Fruit fly (Drosophila melanogaster) whole organism, embryonic: ENCODE measurements around the gene CG8097.

Experiments
- B-H2 ChIP-seq: fragments of 200-800 bp; sonication (Bioruptor generic); optimal IDR thresholded peaks from 2 replicates; lab custom pipeline; 2018; ENCODE audit warnings: missing biosample characterization, mild to moderate bottlenecking, missing genetic modification characterization
- CG10267 ChIP-seq: fragments of 200-800 bp; sonication (Bioruptor generic); optimal IDR thresholded peaks from 2 replicates; lab custom pipeline; 2018; ENCODE audit warnings: missing biosample characterization, mild to moderate bottlenecking, missing genetic modification characterization, moderate library complexity
- CG10431 ChIP-seq: fragments of 200-800 bp; sonication (Bioruptor generic); optimal IDR thresholded peaks from 3 replicates; lab custom pipeline; 2018; ENCODE audit warnings: missing biosample characterization, mild to moderate bottlenecking, missing genetic modification characterization
- CG11398 ChIP-seq: fragments of 200-800 bp; sonication (Bioruptor generic); optimal IDR thresholded peaks from 2 replicates; lab custom pipeline; 2016; ENCODE audit warnings: missing biosample characterization, missing genetic modification characterization
- CG11696 ChIP-seq: fragments of 200-800 bp; sonication (Bioruptor generic); IDR thresholded peaks from 2 replicates; pipeline ENCODE4 v1.3.6; 2022; ENCODE audit warnings: missing biosample characterization, missing genetic modification characterization
- CG11723 ChIP-seq: fragments of 200-800 bp; sonication (Bioruptor generic); optimal IDR thresholded peaks from 2 replicates; lab custom pipeline; 2017; ENCODE audit warnings: missing biosample characterization, mild to moderate bottlenecking, missing genetic modification characterization
- CG13123 ChIP-seq: fragments of 200-800 bp; sonication (Bioruptor generic); optimal IDR thresholded peaks from 2 replicates; lab custom pipeline; 2016; ENCODE audit warnings: missing biosample characterization, missing genetic modification characterization
- CG13775 ChIP-seq: fragments of 200-800 bp; sonication (Bioruptor generic); optimal IDR thresholded peaks from 3 replicates; lab custom pipeline; 2017; ENCODE audit warnings: missing biosample characterization, mild to moderate bottlenecking, missing genetic modification characterization
- CG15479 ChIP-seq: fragments of 200-800 bp; sonication (Bioruptor generic); optimal IDR thresholded peaks from 3 replicates; lab custom pipeline; 2019; ENCODE audit warnings: missing biosample characterization, mild to moderate bottlenecking, missing genetic modification characterization, moderate library complexity
- CG1602 ChIP-seq: fragments of 200-800 bp; sonication (Bioruptor generic); optimal IDR thresholded peaks from 3 replicates; lab custom pipeline; 2016; ENCODE audit warnings: missing biosample characterization, missing genetic modification characterization
- CG17186 ChIP-seq: fragments of 200-800 bp; sonication (Bioruptor generic); optimal IDR thresholded peaks from 3 replicates; lab custom pipeline; 2017; ENCODE audit warnings: missing biosample characterization, missing genetic modification reagents, missing genetic modification characterization
- CG1792 ChIP-seq: fragments of 200-800 bp; sonication (Bioruptor generic); optimal IDR thresholded peaks from 2 replicates; lab custom pipeline; 2016; ENCODE audit warnings: missing biosample characterization, missing genetic modification characterization
- CG32532 ChIP-seq: fragments of 200-800 bp; sonication (Bioruptor generic); IDR thresholded peaks from 2 replicates; pipeline ENCODE4 v1.3.6; 2022; ENCODE audit warnings: missing biosample characterization, missing genetic modification characterization
- CG32772 ChIP-seq: fragments of 200-800 bp; sonication (Bioruptor generic); IDR thresholded peaks from 2 replicates; pipeline ENCODE4 v1.3.6; 2022; ENCODE audit warnings: missing biosample characterization, missing genetic modification characterization
- CG33213 ChIP-seq: fragments of 200-800 bp; sonication (Bioruptor generic); optimal IDR thresholded peaks from 3 replicates; lab custom pipeline; 2016; ENCODE audit warnings: missing biosample characterization, missing genetic modification characterization
- CG3847 ChIP-seq: fragments of 200-800 bp; sonication (Bioruptor generic); IDR thresholded peaks from 2 replicates; pipeline ENCODE4 v1.3.6; 2022; ENCODE audit warnings: missing biosample characterization, missing genetic modification characterization
- CG4424 ChIP-seq: fragments of 200-800 bp; sonication (Bioruptor generic); optimal IDR thresholded peaks from 3 replicates; lab custom pipeline; 2016; ENCODE audit warnings: missing biosample characterization, missing genetic modification characterization
- CG4730 ChIP-seq: fragments of 200-800 bp; sonication (Bioruptor generic); IDR thresholded peaks from 2 replicates; pipeline ENCODE4 v1.3.6; 2022; ENCODE audit warnings: missing biosample characterization, missing genetic modification characterization
- CG7372 ChIP-seq: fragments of 200-800 bp; sonication (Bioruptor generic); IDR thresholded peaks from 2 replicates; pipeline ENCODE4 v1.3.6; 2022; ENCODE audit warnings: missing biosample characterization, missing genetic modification characterization
- CG7839 ChIP-seq: fragments of 200-800 bp; sonication (Bioruptor generic); optimal IDR thresholded peaks from 3 replicates; lab custom pipeline; 2018; ENCODE audit warnings: missing biosample characterization, mild to moderate bottlenecking, missing genetic modification characterization, moderate library complexity
- CG8089 ChIP-seq: fragments of 200-800 bp; sonication (Bioruptor generic); optimal IDR thresholded peaks from 3 replicates; lab custom pipeline; 2016; ENCODE audit warnings: missing biosample characterization, missing genetic modification characterization
- CG8281 ChIP-seq: fragments of 200-800 bp; sonication (Bioruptor generic); optimal IDR thresholded peaks from 2 replicates; lab custom pipeline; 2018; ENCODE audit warnings: missing biosample characterization, mild to moderate bottlenecking, missing genetic modification characterization, moderate library complexity
- Doc3 ChIP-seq: fragments of 200-800 bp; sonication (Bioruptor generic); IDR thresholded peaks from 3 replicates; pipeline ENCODE4 v1.3.6; 2022; ENCODE audit warnings: missing biosample characterization, missing genetic modification characterization; ENCODE audit not compliant: partially characterized antibody
- Ets97D ChIP-seq: fragments of 200-800 bp; sonication (Bioruptor generic); optimal IDR thresholded peaks from 3 replicates; lab custom pipeline; 2016; ENCODE audit warnings: missing biosample characterization, missing genetic modification characterization
- Fer3 ChIP-seq: fragments of 200-800 bp; sonication (Bioruptor generic); optimal IDR thresholded peaks from 2 replicates; lab custom pipeline; 2018; ENCODE audit warnings: missing biosample characterization, mild to moderate bottlenecking, missing genetic modification characterization, moderate library complexity
- Hr3 ChIP-seq: fragments of 200-800 bp; sonication (Bioruptor generic); optimal IDR thresholded peaks from 3 replicates; lab custom pipeline; 2016; ENCODE audit warnings: missing biosample characterization, missing genetic modification characterization
- Jarid2 ChIP-seq: fragments of 200-800 bp; sonication (Bioruptor generic); optimal IDR thresholded peaks from 3 replicates; lab custom pipeline; 2017; ENCODE audit warnings: mild to moderate bottlenecking, missing biosample characterization, missing genetic modification reagents, missing genetic modification characterization
- NC2α ChIP-seq: fragments of 200-800 bp; sonication (Bioruptor generic); optimal IDR thresholded peaks from 2 replicates; lab custom pipeline; 2016; ENCODE audit warnings: missing biosample characterization, missing genetic modification characterization
- NK7.1 ChIP-seq: fragments of 200-800 bp; sonication (Bioruptor generic); optimal IDR thresholded peaks from 3 replicates; lab custom pipeline; 2016; ENCODE audit warnings: missing biosample characterization, missing genetic modification characterization
- Pdp1 ChIP-seq, 2 experiments: fragments of 200-800 bp; sonication (Bioruptor generic); optimal IDR thresholded peaks; 3 replicates each; lab custom pipeline; 2016; ENCODE audit warnings: missing biosample characterization in 2 of 2, missing genetic modification characterization in 2 of 2, mild to moderate bottlenecking in 1 of 2, moderate library complexity in 1 of 2
- Ravus ChIP-seq: fragments of 200-800 bp; sonication (Bioruptor generic); IDR thresholded peaks from 2 replicates; pipeline ENCODE4 v1.3.6; 2022; ENCODE audit warnings: missing biosample characterization, missing genetic modification characterization
- Usf ChIP-seq: fragments of 200-800 bp; sonication (Bioruptor generic); optimal IDR thresholded peaks from 2 replicates; lab custom pipeline; 2017; ENCODE audit warnings: missing genotype, missing biosample characterization, missing genetic modification characterization
- Xrp1 ChIP-seq: fragments of 200-800 bp; sonication (Bioruptor generic); IDR thresholded peaks from 2 replicates; pipeline ENCODE4 v1.3.6; 2022; ENCODE audit warnings: missing biosample characterization, missing genetic modification characterization
- ap ChIP-seq: fragments of 200-800 bp; sonication (Bioruptor generic); IDR thresholded peaks from 2 replicates; pipeline ENCODE4 v1.3.6; 2022; ENCODE audit warnings: missing biosample characterization, missing genetic modification characterization
- bcd ChIP-seq: fragments of 200-800 bp; sonication (Bioruptor generic); optimal IDR thresholded peaks from 2 replicates; lab custom pipeline; 2017; ENCODE audit warnings: missing biosample characterization, mild to moderate bottlenecking, missing genetic modification characterization
- crc ChIP-seq: fragments of 200-800 bp; sonication (Bioruptor generic); optimal IDR thresholded peaks from 2 replicates; lab custom pipeline; 2016; ENCODE audit warnings: missing biosample characterization, missing genetic modification characterization
- crp ChIP-seq, 2 experiments: fragments of 200-800 bp; sonication (Bioruptor generic); optimal IDR thresholded peaks; 2 replicates in 1 of 2; 3 replicates in 1 of 2; lab custom pipeline; 2017; ENCODE audit warnings: missing biosample characterization in 2 of 2, missing genetic modification characterization in 2 of 2, mild to moderate bottlenecking in 1 of 2, moderate library complexity in 1 of 2
- en ChIP-seq: fragments of 200-800 bp; sonication (Bioruptor generic); optimal IDR thresholded peaks from 2 replicates; lab custom pipeline; 2016; ENCODE audit warnings: missing biosample characterization, missing genetic modification characterization
- fd3F ChIP-seq: fragments of 200-800 bp; sonication (Bioruptor generic); optimal IDR thresholded peaks from 2 replicates; lab custom pipeline; 2018; ENCODE audit warnings: missing biosample characterization, mild to moderate bottlenecking, missing genetic modification characterization, moderate library complexity
- gfzf ChIP-seq: fragments of 200-800 bp; sonication (Bioruptor generic); optimal IDR thresholded peaks from 2 replicates; lab custom pipeline; 2016; ENCODE audit warnings: missing biosample characterization, mild to moderate bottlenecking, missing genetic modification characterization, moderate library complexity
- gsb ChIP-seq: fragments of 200-800 bp; sonication (Bioruptor generic); IDR thresholded peaks from 2 replicates; pipeline ENCODE4 v1.3.6; 2022; ENCODE audit warnings: missing biosample characterization, missing genetic modification characterization
- lilli ChIP-seq: fragments of 200-800 bp; sonication (Bioruptor generic); optimal IDR thresholded peaks from 3 replicates; lab custom pipeline; 2016; ENCODE audit warnings: missing biosample characterization, missing genetic modification characterization
- maf-S ChIP-seq: fragments of 200-800 bp; sonication (Bioruptor generic); optimal IDR thresholded peaks from 2 replicates; lab custom pipeline; 2016; ENCODE audit warnings: missing biosample characterization, missing genetic modification characterization
- mld ChIP-seq: fragments of 200-800 bp; sonication (Bioruptor generic); IDR thresholded peaks from 3 replicates; pipeline ENCODE4 v1.3.6; 2022; ENCODE audit warnings: missing biosample characterization, missing genetic modification characterization; ENCODE audit not compliant: partially characterized antibody
- pb ChIP-seq: fragments of 200-800 bp; sonication (Bioruptor generic); optimal IDR thresholded peaks from 3 replicates; lab custom pipeline; 2016; ENCODE audit warnings: missing biosample characterization, missing genetic modification characterization
- salm ChIP-seq: fragments of 200-800 bp; sonication (Bioruptor generic); optimal IDR thresholded peaks from 2 replicates; lab custom pipeline; 2018; ENCODE audit warnings: missing biosample characterization, mild to moderate bottlenecking, missing genetic modification characterization
- sens-2 ChIP-seq: fragments of 200-800 bp; sonication (Bioruptor generic); IDR thresholded peaks from 2 replicates; pipeline ENCODE4 v1.3.6; 2022; ENCODE audit warnings: missing biosample characterization, missing genetic modification characterization
- slp2 ChIP-seq: fragments of 200-800 bp; sonication (Bioruptor generic); optimal IDR thresholded peaks from 2 replicates; lab custom pipeline; 2016; ENCODE audit warnings: missing biosample characterization, missing genetic modification characterization
- wor ChIP-seq: fragments of 200-800 bp; sonication (Bioruptor generic); IDR thresholded peaks from 2 replicates; pipeline ENCODE4 v1.3.6; 2022; ENCODE audit warnings: missing biosample characterization, missing genetic modification characterization

The CG8097 gene

DNA sequence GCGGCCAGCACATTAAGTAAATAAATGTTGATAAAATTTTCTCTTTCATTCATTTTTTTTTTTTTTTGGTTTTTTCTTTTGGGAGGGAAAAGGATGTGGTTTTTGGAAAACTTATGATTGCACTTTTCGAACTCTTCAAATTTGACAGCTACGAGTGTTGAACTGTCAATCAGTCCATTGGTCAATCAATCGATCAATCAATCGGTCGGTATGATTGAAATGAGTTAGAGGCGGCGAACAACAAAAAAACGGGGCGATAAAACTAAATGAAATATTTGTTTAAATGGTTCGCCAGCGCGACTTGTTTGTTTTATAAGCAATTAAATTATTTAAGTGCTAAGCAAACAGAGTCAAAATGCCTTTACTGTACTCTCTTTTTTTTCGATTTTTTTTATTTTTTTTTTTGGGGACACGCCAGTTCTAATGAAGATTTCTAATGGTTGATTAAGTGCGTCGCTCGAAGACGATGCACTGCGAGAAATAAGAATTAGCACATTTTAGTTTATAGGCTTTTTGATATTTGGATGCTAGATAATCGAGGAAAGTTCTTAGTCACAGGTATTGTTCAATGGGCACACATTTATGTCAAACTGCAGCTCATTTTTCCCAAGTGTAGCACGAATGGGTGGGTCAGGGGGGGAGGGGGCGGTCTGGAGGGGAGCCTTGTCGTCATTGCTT, 36.1 kb downstream of the CG8097 start (continued):
- TF ChIP-seq CG11398 (GFP tag; lab: Kevin White, UChicago), result peak; percentile 62
- TF ChIP-seq Hr3 (GFP tag; lab: Kevin White, UChicago), result peak; percentile 83
- TF ChIP-seq CG11696 (GFP tag; lab: Robert Waterston, UW), result peak; percentile 16; the same call in 1 of the 2 replicates
- peak; percentile 48 for TF ChIP-seq CG33213
- TF ChIP-seq CG17186 (GFP tag; lab: Kevin White, UChicago), result peak; percentile 31
- TF ChIP-seq gfzf (GFP tag; lab: Kevin White, UChicago), result no peak
- peak; percentile 65 for TF ChIP-seq CG13123 (GFP tag; lab: Kevin White, UChicago)
- TF ChIP-seq Usf (GFP tag; lab: Kevin White, UChicago), result peak; percentile 50
- peak; percentile 72 for TF ChIP-seq CG8089 (GFP tag; lab: Kevin White, UChicago)
- no peak for TF ChIP-seq CG15479 (GFP tag; lab: Kevin White, UChicago)
- peak; percentile 55 for TF ChIP-seq pb
- 0 out of 2 replicates have a peak, but pooled peaks have one; percentile 34 for TF ChIP-seq sens-2
- peak; percentile 70 for TF ChIP-seq CG13775 (GFP tag; lab: Kevin White, UChicago)
- TF ChIP-seq maf-S (GFP tag; lab: Kevin White, UChicago), result peak; percentile 73
- peak; percentile 32 for TF ChIP-seq crc
- peak; percentile 51 for TF ChIP-seq wor (GFP tag; lab: Robert Waterston, UW)
- peak; percentile 80 for TF ChIP-seq CG1602
- TF ChIP-seq gsb, result peak; percentile 62
- peak; percentile 60 for TF ChIP-seq slp2
- TF ChIP-seq ap (GFP tag; lab: Robert Waterston, UW), result peak; percentile 80
- peak; percentile 29 for TF ChIP-seq B-H2
- TF ChIP-seq CG4730 (GFP tag; lab: Robert Waterston, UW), result peak; percentile 76
- TF ChIP-seq Xrp1 (GFP tag; lab: Robert Waterston, UW), result peak; percentile 81
- peak; percentile 61 for TF ChIP-seq NC2α (GFP tag; lab: Kevin White, UChicago)
- TF ChIP-seq bcd (GFP tag; lab: Kevin White, UChicago), result peak; percentile 83
- 0 out of 2 replicates have a peak, but pooled peaks have one; percentile 17 for TF ChIP-seq Ravus (GFP tag; lab: Robert Waterston, UW)
- peak; percentile 39 for TF ChIP-seq CG10431 (GFP tag; lab: Kevin White, UChicago)
- TF ChIP-seq Fer3 (tag; lab: Kevin White, UChicago), result peak; percentile 71
- peak; percentile 85 for TF ChIP-seq CG4424 (GFP tag; lab: Kevin White, UChicago)
- peak; percentile 62 for TF ChIP-seq fd3F (GFP tag; lab: Kevin White, UChicago)
- peak; percentile 53 for TF ChIP-seq CG10267 (tag; lab: Kevin White, UChicago)
- TF ChIP-seq CG7839 (tag; lab: Kevin White, UChicago), result peak; percentile 87
- peak; percentile 72 for TF ChIP-seq CG11723
- no peak for TF ChIP-seq mld (GFP tag; lab: Robert Waterston, UW)
- peak; percentile 66; the same call in 1 of the 2 replicates for TF ChIP-seq CG7372 (GFP tag; lab: Robert Waterston, UW)
- peak; percentile 66 for TF ChIP-seq CG1792 (GFP tag; lab: Kevin White, UChicago)
- peak; percentile 43 for TF ChIP-seq en (GFP tag; lab: Kevin White, UChicago)
- TF ChIP-seq CG8281, result peak; percentile 95
- peak; percentile 65 for TF ChIP-seq salm (tag; lab: Kevin White, UChicago)
- peak; percentile 61 to 67 for TF ChIP-seq Pdp1 (GFP tag; optimal IDR thresholded peaks at IDR 0.05; lab: Kevin White, UChicago)
- TF ChIP-seq Jarid2 (GFP tag; lab: Kevin White, UChicago), result peak; percentile 66
- peak; percentile 71 for TF ChIP-seq CG3847 (GFP tag; lab: Robert Waterston, UW)
- TF ChIP-seq CG32772, result peak; percentile 86
- no peak for TF ChIP-seq Doc3 (GFP tag; lab: Robert Waterston, UW)
- peak in 1 of 2 experiments; percentile 25 for TF ChIP-seq crp (GFP tag; optimal IDR thresholded peaks at IDR 0.05; lab: Kevin White, UChicago)
- peak; percentile 19 for TF ChIP-seq Ets97D (GFP tag; lab: Kevin White, UChicago)
- TF ChIP-seq CG32532 (GFP tag; lab: Robert Waterston, UW), result peak; percentile 78
- peak; percentile 70 for TF ChIP-seq lilli
- peak; percentile 34 for TF ChIP-seq NK7.1 (GFP tag; lab: Kevin White, UChicago)
